Fruit fly (Drosophila melanogaster) whole organism, embryonic: Measurements from ENCODE around the gene mib2.

Experiments
- Abd-B ChIP-seq: fragments of 200-800 bp; sonication (Bioruptor generic); optimal IDR thresholded peaks from 2 replicates; lab custom pipeline; 2018; ENCODE audit warnings: missing biosample characterization, mild to moderate bottlenecking, missing genetic modification characterization, moderate library complexity
- Ada2b ChIP-seq: fragments of 200-800 bp; sonication (Bioruptor generic); IDR thresholded peaks from 2 replicates; pipeline ENCODE4 v1.3.6; 2022; ENCODE audit warnings: missing biosample characterization, missing genetic modification characterization
- Bgb ChIP-seq: fragments of 200-800 bp; sonication (Bioruptor generic); IDR thresholded peaks from 2 replicates; pipeline ENCODE4 v1.3.6; 2022; ENCODE audit warnings: missing biosample characterization, missing genetic modification characterization; ENCODE audit not compliant: partially characterized antibody
- BtbVII ChIP-seq: fragments of 200-800 bp; sonication (Bioruptor generic); optimal IDR thresholded peaks from 3 replicates; lab custom pipeline; 2017; ENCODE audit warnings: missing biosample characterization, mild to moderate bottlenecking, missing genetic modification characterization
- CG10209 ChIP-seq: fragments of 200-800 bp; sonication (Bioruptor generic); optimal IDR thresholded peaks from 3 replicates; lab custom pipeline; 2017; ENCODE audit warnings: missing biosample characterization, mild to moderate bottlenecking, missing genetic modification characterization, missing genetic modification reagents
- CG10431 ChIP-seq: fragments of 200-800 bp; sonication (Bioruptor generic); optimal IDR thresholded peaks from 3 replicates; lab custom pipeline; 2018; ENCODE audit warnings: missing biosample characterization, mild to moderate bottlenecking, missing genetic modification characterization
- CG10462 ChIP-seq: fragments of 200-800 bp; sonication (Bioruptor generic); optimal IDR thresholded peaks from 2 replicates; lab custom pipeline; 2016; ENCODE audit warnings: missing biosample characterization, missing genetic modification characterization
- CG13123 ChIP-seq: fragments of 200-800 bp; sonication (Bioruptor generic); optimal IDR thresholded peaks from 2 replicates; lab custom pipeline; 2016; ENCODE audit warnings: missing biosample characterization, missing genetic modification characterization
- CG13624 ChIP-seq: fragments of 200-800 bp; sonication (Bioruptor generic); optimal IDR thresholded peaks from 2 replicates; lab custom pipeline; 2016; ENCODE audit warnings: missing biosample characterization, missing genetic modification characterization
- CG14860 ChIP-seq: fragments of 200-800 bp; sonication (Bioruptor generic); IDR thresholded peaks from 3 replicates; pipeline ENCODE4 v1.3.6; 2022; ENCODE audit warnings: missing biosample characterization, missing genetic modification characterization; ENCODE audit not compliant: partially characterized antibody
- CG15269 ChIP-seq: fragments of 200-800 bp; sonication (Bioruptor generic); optimal IDR thresholded peaks from 2 replicates; lab custom pipeline; 2018; ENCODE audit warnings: missing biosample characterization, mild to moderate bottlenecking, missing genetic modification characterization, moderate library complexity
- CG1603 ChIP-seq: fragments of 200-800 bp; sonication (Bioruptor generic); optimal IDR thresholded peaks from 2 replicates; lab custom pipeline; 2019; ENCODE audit warnings: missing biosample characterization, mild to moderate bottlenecking, missing genetic modification characterization, moderate library complexity
- CG17361 ChIP-seq: fragments of 200-800 bp; sonication (Bioruptor generic); IDR thresholded peaks from 3 replicates; pipeline ENCODE4 v1.3.6; 2022; ENCODE audit warnings: missing biosample characterization, missing genetic modification characterization
- CG17802 ChIP-seq: fragments of 200-800 bp; sonication (Bioruptor generic); optimal IDR thresholded peaks from 2 replicates; lab custom pipeline; 2018; ENCODE audit warnings: missing biosample characterization, mild to moderate bottlenecking, missing genetic modification characterization, moderate library complexity
- CG2199 ChIP-seq: fragments of 200-800 bp; sonication (Bioruptor generic); IDR thresholded peaks from 3 replicates; pipeline ENCODE4 v1.3.6; 2022; ENCODE audit warnings: missing biosample characterization, missing genetic modification characterization
- CG2889 ChIP-seq: fragments of 200-800 bp; sonication (Bioruptor generic); IDR thresholded peaks from 3 replicates; pipeline ENCODE4 v1.3.6; 2022; ENCODE audit warnings: missing biosample characterization, missing genetic modification characterization
- CG30020 ChIP-seq: fragments of 200-800 bp; optimal IDR thresholded peaks from 2 replicates; lab custom pipeline; 2019; ENCODE audit warnings: missing biosample characterization, mild to moderate bottlenecking, missing genetic modification characterization, moderate library complexity
- CG3163 ChIP-seq: fragments of 200-800 bp; sonication (Bioruptor generic); optimal IDR thresholded peaks from 3 replicates; lab custom pipeline; 2016; ENCODE audit warnings: missing biosample characterization, missing genetic modification characterization
- CG34224 ChIP-seq: fragments of 200-800 bp; sonication (Bioruptor generic); IDR thresholded peaks from 3 replicates; pipeline ENCODE4 v1.3.6; 2022; ENCODE audit warnings: missing biosample characterization, missing genetic modification characterization; ENCODE audit not compliant: partially characterized antibody
- CG3726 ChIP-seq: fragments of 200-800 bp; sonication (Bioruptor generic); IDR thresholded peaks from 3 replicates; pipeline ENCODE4, ENCODE4 v1.3.6; 2022; ENCODE audit warnings: missing biosample characterization, missing genetic modification characterization
- CG8089 ChIP-seq: fragments of 200-800 bp; sonication (Bioruptor generic); optimal IDR thresholded peaks from 3 replicates; lab custom pipeline; 2016; ENCODE audit warnings: missing biosample characterization, missing genetic modification characterization
- CG8290 ChIP-seq, 3 experiments: fragments of 200-800 bp; sonication (Bioruptor generic); optimal IDR thresholded peaks; 2 replicates each; lab custom pipeline; 2016 to 2019; ENCODE audit warnings: missing biosample characterization in 3 of 3, missing genetic modification characterization in 3 of 3, mild to moderate bottlenecking in 2 of 3, moderate library complexity in 1 of 3
- CG8924 ChIP-seq: fragments of 200-800 bp; optimal IDR thresholded peaks from 3 replicates; lab custom pipeline; 2019; ENCODE audit warnings: missing biosample characterization, mild to moderate bottlenecking, missing genetic modification characterization, moderate library complexity
- CG9727 ChIP-seq: fragments of 200-800 bp; sonication (Bioruptor generic); optimal IDR thresholded peaks from 3 replicates; lab custom pipeline; 2017; ENCODE audit warnings: missing biosample characterization, mild to moderate bottlenecking, missing genetic modification characterization
- Dbx ChIP-seq: fragments of 200-800 bp; sonication (Bioruptor generic); IDR thresholded peaks from 3 replicates; pipeline ENCODE4 v1.3.6; 2022; ENCODE audit warnings: missing biosample characterization, missing genetic modification characterization
- Dip3 ChIP-seq: fragments of 200-800 bp; sonication (Bioruptor generic); optimal IDR thresholded peaks from 3 replicates; lab custom pipeline; 2016; ENCODE audit warnings: missing biosample characterization, missing genetic modification characterization
- Doc2 ChIP-seq: fragments of 200-800 bp; sonication (Bioruptor generic); IDR thresholded peaks from 2 replicates; pipeline ENCODE4 v1.3.6; 2022; ENCODE audit warnings: missing biosample characterization, missing genetic modification characterization
- Drgx ChIP-seq: fragments of 200-800 bp; sonication (Bioruptor generic); IDR thresholded peaks from 2 replicates; pipeline ENCODE4 v1.3.6; 2022; ENCODE audit warnings: missing biosample characterization, missing genetic modification characterization
- Lim3 ChIP-seq: fragments of 200-800 bp; sonication (Bioruptor generic); IDR thresholded peaks from 2 replicates; pipeline ENCODE4 v1.3.6; 2022; ENCODE audit warnings: missing biosample characterization, missing genetic modification characterization
- MESR4 ChIP-seq: fragments of 200-800 bp; sonication (Bioruptor generic); optimal IDR thresholded peaks from 2 replicates; lab custom pipeline; 2018; ENCODE audit warnings: missing biosample characterization, mild to moderate bottlenecking, missing genetic modification characterization, moderate library complexity
- NFAT ChIP-seq: fragments of 200-800 bp; sonication (Bioruptor generic); IDR thresholded peaks from 2 replicates; pipeline ENCODE4 v1.3.6; 2022; ENCODE audit warnings: missing biosample characterization, missing genetic modification characterization
- NK7.1 ChIP-seq: fragments of 200-800 bp; sonication (Bioruptor generic); optimal IDR thresholded peaks from 3 replicates; lab custom pipeline; 2016; ENCODE audit warnings: missing biosample characterization, missing genetic modification characterization
- Sin3A ChIP-seq: fragments of >200 bp; optimal IDR thresholded peaks from 2 replicates; lab custom pipeline; 2018
- Xbp1 ChIP-seq: fragments of 200-800 bp; sonication (Bioruptor generic); optimal IDR thresholded peaks from 3 replicates; lab custom pipeline; 2016; ENCODE audit warnings: missing biosample characterization, mild to moderate bottlenecking, missing genetic modification characterization
- az2 ChIP-seq: fragments of 200-800 bp; sonication (Bioruptor generic); optimal IDR thresholded peaks from 3 replicates; lab custom pipeline; 2016; ENCODE audit warnings: missing biosample characterization, missing genetic modification characterization
- chinmo ChIP-seq: fragments of 200-800 bp; sonication (Bioruptor generic); IDR thresholded peaks from 4 replicates; pipeline ENCODE4 v1.3.6; 2022; ENCODE audit warnings: missing biosample characterization, missing genetic modification characterization; ENCODE audit not compliant: partially characterized antibody
- cwo ChIP-seq: fragments of 200-800 bp; sonication (Bioruptor generic); optimal IDR thresholded peaks from 3 replicates; lab custom pipeline; 2017; ENCODE audit warnings: missing biosample characterization, missing genetic modification characterization, mild to moderate bottlenecking, moderate library complexity, missing genetic modification reagents
- dan ChIP-seq: fragments of 200-800 bp; sonication (Bioruptor generic); IDR thresholded peaks from 2 replicates; pipeline ENCODE4 v1.3.6; 2022; ENCODE audit warnings: missing biosample characterization, missing genetic modification characterization
- gt ChIP-seq: fragments of 200-800 bp; sonication (Bioruptor generic); IDR thresholded peaks from 2 replicates; pipeline ENCODE4 v1.3.6; 2022; ENCODE audit warnings: missing biosample characterization, missing genetic modification characterization
- kah ChIP-seq: fragments of 200-800 bp; sonication (Bioruptor generic); optimal IDR thresholded peaks from 2 replicates; lab custom pipeline; 2018; ENCODE audit warnings: missing biosample characterization, mild to moderate bottlenecking, missing genetic modification characterization
- kay ChIP-seq: fragments of 200-800 bp; sonication (Bioruptor generic); optimal IDR thresholded peaks from 2 replicates; lab custom pipeline; 2016; ENCODE audit warnings: missing biosample characterization, missing genetic modification characterization
- lilli ChIP-seq: fragments of 200-800 bp; sonication (Bioruptor generic); optimal IDR thresholded peaks from 3 replicates; lab custom pipeline; 2016; ENCODE audit warnings: missing biosample characterization, missing genetic modification characterization
- mirr ChIP-seq: fragments of 200-800 bp; sonication (Bioruptor generic); optimal IDR thresholded peaks from 3 replicates; lab custom pipeline; 2018; ENCODE audit warnings: missing biosample characterization, mild to moderate bottlenecking, missing genetic modification characterization
- pfk ChIP-seq: fragments of 200-800 bp; sonication (Bioruptor generic); optimal IDR thresholded peaks from 2 replicates; lab custom pipeline; 2018; ENCODE audit warnings: missing biosample characterization, mild to moderate bottlenecking, missing genetic modification characterization, moderate library complexity
- psq ChIP-seq: fragments of 200-800 bp; sonication (Bioruptor generic); optimal IDR thresholded peaks from 2 replicates; lab custom pipeline; 2017; ENCODE audit warnings: missing biosample characterization, missing genetic modification characterization
- scrt ChIP-seq: fragments of 200-800 bp; sonication (Bioruptor generic); optimal IDR thresholded peaks from 2 replicates; lab custom pipeline; 2018; ENCODE audit warnings: missing biosample characterization, mild to moderate bottlenecking, missing genetic modification characterization, moderate library complexity
- sens-2 ChIP-seq: fragments of 200-800 bp; sonication (Bioruptor generic); IDR thresholded peaks from 2 replicates; pipeline ENCODE4 v1.3.6; 2022; ENCODE audit warnings: missing biosample characterization, missing genetic modification characterization
- sqz ChIP-seq: fragments of 200-800 bp; sonication (Bioruptor generic); optimal IDR thresholded peaks from 3 replicates; lab custom pipeline; 2018; ENCODE audit warnings: missing biosample characterization, mild to moderate bottlenecking, missing genetic modification characterization
- sr ChIP-seq: fragments of 200-800 bp; sonication (Bioruptor generic); IDR thresholded peaks from 3 replicates; pipeline ENCODE4 v1.3.6; 2022; ENCODE audit warnings: missing biosample characterization, missing genetic modification characterization
- stwl ChIP-seq: fragments of 200-800 bp; sonication (Bioruptor generic); optimal IDR thresholded peaks from 3 replicates; lab custom pipeline; 2018; ENCODE audit warnings: missing biosample characterization, mild to moderate bottlenecking, missing genetic modification characterization, moderate library complexity
- toy ChIP-seq: fragments of 200-800 bp; sonication (Bioruptor generic); IDR thresholded peaks from 2 replicates; pipeline ENCODE4 v1.3.6; 2022; ENCODE audit warnings: missing biosample characterization, missing genetic modification characterization
- zen2 ChIP-seq: fragments of 200-800 bp; sonication (Bioruptor generic); IDR thresholded peaks from 3 replicates; pipeline ENCODE4 v1.3.6; 2022; ENCODE audit warnings: missing biosample characterization, missing genetic modification characterization; ENCODE audit not compliant: partially characterized antibody

mib2 gene

dm6 chr2L:19064706-19065105 lies 30.5 kb downstream of the mib2 start, which contains the start of gene CG17343 (continued):
- no peak for TF ChIP-seq CG17361 (GFP tag; lab: Robert Waterston, UW)
- TF ChIP-seq CG8089 (GFP tag; lab: Kevin White, UChicago) = no peak
- TF ChIP-seq Doc2 (GFP tag; lab: Robert Waterston, UW) = no peak
- no peak for TF ChIP-seq CG3726 (GFP tag; lab: Robert Waterston, UW)
- TF ChIP-seq lilli = no peak
- no peak for TF ChIP-seq az2 (GFP tag; lab: Kevin White, UChicago)
- TF ChIP-seq CG10209 (GFP tag; lab: Kevin White, UChicago) = no peak
- no peak for TF ChIP-seq kay (GFP tag; lab: Kevin White, UChicago)
- TF ChIP-seq CG1603 = no peak
- no peak for TF ChIP-seq Dbx (GFP tag; lab: Robert Waterston, UW)
- TF ChIP-seq CG9727 (GFP tag; lab: Kevin White, UChicago) = no peak
- no peak for TF ChIP-seq Xbp1 (GFP tag; lab: Kevin White, UChicago)
- no peak for TF ChIP-seq CG13624 (GFP tag; lab: Kevin White, UChicago)
- no peak for TF ChIP-seq CG10431
- TF ChIP-seq CG13123 (GFP tag; lab: Kevin White, UChicago) = no peak
- peak; percentile 68 for TF ChIP-seq stwl (tag; lab: Kevin White, UChicago)
- peak; percentile 93; the same call in 3 of the 4 replicates for TF ChIP-seq chinmo (GFP tag; lab: Robert Waterston, UW)
- no peak for TF ChIP-seq psq
- no peak for TF ChIP-seq Abd-B (GFP tag; lab: Kevin White, UChicago)
- no peak for TF ChIP-seq pfk (GFP tag; lab: Kevin White, UChicago)
- no peak for TF ChIP-seq CG15269
- TF ChIP-seq Sin3A = no peak
- no peak for TF ChIP-seq sqz (GFP tag; lab: Kevin White, UChicago)
- no peak for TF ChIP-seq BtbVII (GFP tag; lab: Kevin White, UChicago)
- TF ChIP-seq CG34224 (GFP tag; lab: Robert Waterston, UW) = peak; percentile 96
- TF ChIP-seq gt (GFP tag; lab: Robert Waterston, UW) = no peak
- no peak for TF ChIP-seq sr (GFP tag; lab: Robert Waterston, UW)
- TF ChIP-seq Ada2b (GFP tag; lab: Robert Waterston, UW) = no peak
- no peak for TF ChIP-seq NFAT
- no peak for TF ChIP-seq NK7.1 (GFP tag; lab: Kevin White, UChicago)
- TF ChIP-seq toy (GFP tag; lab: Robert Waterston, UW) = no peak
- TF ChIP-seq CG2889 (GFP tag; lab: Robert Waterston, UW) = no peak
- no peak for TF ChIP-seq scrt (GFP tag; lab: Kevin White, UChicago)
- no peak for TF ChIP-seq CG8290 (GFP tag; optimal IDR thresholded peaks at IDR 0.05; lab: Kevin White, UChicago)
- TF ChIP-seq CG8290 (tag; optimal IDR thresholded peaks at IDR 0.05; lab: Kevin White, UChicago) = no peak
- no peak for TF ChIP-seq cwo (GFP tag; lab: Kevin White, UChicago)
- TF ChIP-seq Lim3 (GFP tag; lab: Robert Waterston, UW) = no peak
- no peak for TF ChIP-seq CG10462
- no peak for TF ChIP-seq Dip3 (GFP tag; lab: Kevin White, UChicago)
- peak; percentile 94 for TF ChIP-seq CG14860
- TF ChIP-seq mirr (GFP tag; lab: Kevin White, UChicago) = no peak
- TF ChIP-seq CG3163 (GFP tag; lab: Kevin White, UChicago) = no peak
- TF ChIP-seq MESR4 (GFP tag; lab: Kevin White, UChicago) = peak; percentile 59
- no peak for TF ChIP-seq CG8924 (tag; lab: Kevin White, UChicago)
- peak; percentile 5 for TF ChIP-seq CG30020
- TF ChIP-seq zen2 (GFP tag; lab: Robert Waterston, UW) = peak; percentile 98
- no peak for TF ChIP-seq CG2199 (GFP tag; lab: Robert Waterston, UW)
- peak; percentile 91 for TF ChIP-seq Bgb (GFP tag; lab: Robert Waterston, UW)
- no peak for TF ChIP-seq dan (GFP tag; lab: Robert Waterston, UW)
- TF ChIP-seq CG17802 (tag; lab: Kevin White, UChicago) = no peak
- TF ChIP-seq sens-2 (GFP tag; lab: Robert Waterston, UW) = no peak
- no peak for TF ChIP-seq Drgx (GFP tag; lab: Robert Waterston, UW)
- TF ChIP-seq kah = no peak
